Fruit fly (Drosophila melanogaster) S2 (cell line): ENCODE results near the gene Svil.

ENCODE experiments used
- CG8478 ChIP-seq: fragments of >200 bp; optimal IDR thresholded peaks from 2 replicates; lab custom pipeline; 2018
- CTCF ChIP-seq, 2 experiments: fragments of >200 bp; optimal IDR thresholded peaks; 2 replicates each; lab custom pipeline; 2018

dm6 chr3L:2398636-2399035 is 21.2 kb downstream of the Svil start:
- no peak for TF ChIP-seq CG8478 (lab: Kevin White, UChicago)
- TF ChIP-seq CTCF (optimal IDR thresholded peaks at IDR 0.05; lab: Kevin White, UChicago): no peak
